Fruit fly (Drosophila melanogaster) whole organism, embryonic: ENCODE data around the gene CG44303.

Source experiments
- Adf1 ChIP-seq: fragments of 200-800 bp; sonication (Bioruptor generic); IDR thresholded peaks from 2 replicates; pipeline ENCODE4 v1.3.6; 2022; ENCODE audit warnings: missing biosample characterization, missing genetic modification characterization
- B-H1 ChIP-seq: fragments of 200-800 bp; sonication (Bioruptor generic); IDR thresholded peaks from 3 replicates; pipeline ENCODE4 v1.3.6; 2022; ENCODE audit warnings: missing biosample characterization, missing genetic modification characterization
- CG10321 ChIP-seq: fragments of 200-800 bp; sonication (Bioruptor generic); IDR thresholded peaks from 2 replicates; pipeline ENCODE4 v1.3.6; 2022; ENCODE audit warnings: missing biosample characterization, missing genetic modification characterization
- CG11456 ChIP-seq: fragments of 200-800 bp; sonication (Bioruptor generic); IDR thresholded peaks from 3 replicates; pipeline ENCODE4 v1.3.6; 2022; ENCODE audit warnings: missing biosample characterization, missing genetic modification characterization
- CG14965 ChIP-seq: fragments of 200-800 bp; sonication (Bioruptor generic); optimal IDR thresholded peaks from 2 replicates; lab custom pipeline; 2016; ENCODE audit warnings: missing biosample characterization, missing genetic modification characterization, borderline replicate concordance
- CG15011 ChIP-seq: fragments of 200-800 bp; sonication (Bioruptor generic); optimal IDR thresholded peaks from 3 replicates; lab custom pipeline; 2018; ENCODE audit warnings: missing biosample characterization, mild to moderate bottlenecking, missing genetic modification characterization
- CG15479 ChIP-seq: fragments of 200-800 bp; sonication (Bioruptor generic); optimal IDR thresholded peaks from 3 replicates; lab custom pipeline; 2019; ENCODE audit warnings: missing biosample characterization, mild to moderate bottlenecking, missing genetic modification characterization, moderate library complexity
- CG1603 ChIP-seq: fragments of 200-800 bp; sonication (Bioruptor generic); optimal IDR thresholded peaks from 2 replicates; lab custom pipeline; 2019; ENCODE audit warnings: missing biosample characterization, mild to moderate bottlenecking, missing genetic modification characterization, moderate library complexity
- CG17568 ChIP-seq: fragments of 200-800 bp; sonication (Bioruptor generic); optimal IDR thresholded peaks from 2 replicates; lab custom pipeline; 2018; ENCODE audit warnings: missing biosample characterization, mild to moderate bottlenecking, missing genetic modification characterization, moderate library complexity
- CG2678 ChIP-seq: fragments of 200-800 bp; sonication (Bioruptor generic); optimal IDR thresholded peaks from 3 replicates; lab custom pipeline; 2019; ENCODE audit warnings: missing biosample characterization, mild to moderate bottlenecking, missing genetic modification characterization, moderate library complexity
- CG30020 ChIP-seq: fragments of 200-800 bp; optimal IDR thresholded peaks from 2 replicates; lab custom pipeline; 2019; ENCODE audit warnings: missing biosample characterization, mild to moderate bottlenecking, missing genetic modification characterization, moderate library complexity
- CG32772 ChIP-seq: fragments of 200-800 bp; sonication (Bioruptor generic); IDR thresholded peaks from 2 replicates; pipeline ENCODE4 v1.3.6; 2022; ENCODE audit warnings: missing biosample characterization, missing genetic modification characterization
- CG33213 ChIP-seq: fragments of 200-800 bp; sonication (Bioruptor generic); optimal IDR thresholded peaks from 3 replicates; lab custom pipeline; 2016; ENCODE audit warnings: missing biosample characterization, missing genetic modification characterization
- CG34224 ChIP-seq: fragments of 200-800 bp; sonication (Bioruptor generic); IDR thresholded peaks from 3 replicates; pipeline ENCODE4 v1.3.6; 2022; ENCODE audit warnings: missing biosample characterization, missing genetic modification characterization; ENCODE audit not compliant: partially characterized antibody
- CG3838 ChIP-seq: fragments of 200-800 bp; sonication (Bioruptor generic); optimal IDR thresholded peaks from 3 replicates; lab custom pipeline; 2016; ENCODE audit warnings: missing biosample characterization, missing genetic modification characterization
- CG4360 ChIP-seq: fragments of 200-800 bp; sonication (Bioruptor generic); IDR thresholded peaks from 2 replicates; pipeline ENCODE4 v1.3.6; 2022; ENCODE audit warnings: missing biosample characterization, missing genetic modification characterization
- CG6689 ChIP-seq: fragments of 200-800 bp; sonication (Bioruptor generic); IDR thresholded peaks from 2 replicates; pipeline ENCODE4 v1.3.6; 2022; ENCODE audit warnings: missing biosample characterization, missing genetic modification characterization
- CG6791 ChIP-seq: fragments of 200-800 bp; sonication (Bioruptor generic); IDR thresholded peaks from 3 replicates; pipeline ENCODE4 v1.3.6; 2022; ENCODE audit warnings: missing biosample characterization, missing genetic modification characterization; ENCODE audit not compliant: partially characterized antibody
- CG7271 ChIP-seq: fragments of 200-800 bp; sonication (Bioruptor generic); optimal IDR thresholded peaks from 2 replicates; lab custom pipeline; 2018; ENCODE audit warnings: missing biosample characterization, mild to moderate bottlenecking, missing genetic modification characterization, moderate library complexity
- CG7745 ChIP-seq: fragments of 200-800 bp; sonication (Bioruptor generic); optimal IDR thresholded peaks from 2 replicates; lab custom pipeline; 2018; ENCODE audit warnings: missing biosample characterization, mild to moderate bottlenecking, missing genetic modification characterization, moderate library complexity
- CG9797 ChIP-seq: fragments of 200-800 bp; sonication (Bioruptor generic); optimal IDR thresholded peaks from 3 replicates; lab custom pipeline; 2018; ENCODE audit warnings: missing biosample characterization, mild to moderate bottlenecking, missing genetic modification characterization
- CG9817 ChIP-seq: fragments of 200-800 bp; sonication (Bioruptor generic); optimal IDR thresholded peaks from 2 replicates; lab custom pipeline; 2018; ENCODE audit warnings: missing biosample characterization, mild to moderate bottlenecking, missing genetic modification characterization, moderate library complexity
- CoRest ChIP-seq: fragments of 200-800 bp; sonication (Bioruptor generic); optimal IDR thresholded peaks from 3 replicates; lab custom pipeline; 2018; ENCODE audit warnings: missing biosample characterization, mild to moderate bottlenecking, missing genetic modification characterization, moderate library complexity
- CrebB ChIP-seq: fragments of 200-800 bp; sonication (Bioruptor generic); optimal IDR thresholded peaks from 3 replicates; lab custom pipeline; 2018; ENCODE audit warnings: missing biosample characterization, mild to moderate bottlenecking, missing genetic modification characterization
- Dad ChIP-seq: fragments of 200-800 bp; sonication (Bioruptor generic); optimal IDR thresholded peaks from 3 replicates; lab custom pipeline; 2016; ENCODE audit warnings: missing biosample characterization, missing genetic modification characterization
- Dp ChIP-seq: fragments of 200-800 bp; sonication (Bioruptor generic); optimal IDR thresholded peaks from 2 replicates; lab custom pipeline; 2018; ENCODE audit warnings: missing biosample characterization, mild to moderate bottlenecking, missing genetic modification characterization, moderate library complexity
- Fer1 ChIP-seq: fragments of 200-800 bp; sonication (Bioruptor generic); optimal IDR thresholded peaks from 2 replicates; lab custom pipeline; 2017; ENCODE audit warnings: missing biosample characterization, mild to moderate bottlenecking, missing genetic modification characterization
- Fer3 ChIP-seq: fragments of 200-800 bp; sonication (Bioruptor generic); optimal IDR thresholded peaks from 2 replicates; lab custom pipeline; 2018; ENCODE audit warnings: missing biosample characterization, mild to moderate bottlenecking, missing genetic modification characterization, moderate library complexity
- Gsc ChIP-seq: fragments of 200-800 bp; sonication (Bioruptor generic); IDR thresholded peaks from 2 replicates; pipeline ENCODE4 v1.3.6; 2022; ENCODE audit warnings: missing biosample characterization, missing genetic modification characterization
- HLH4C ChIP-seq: fragments of 200-800 bp; sonication (Bioruptor generic); IDR thresholded peaks from 3 replicates; pipeline ENCODE4 v1.3.6; 2022; ENCODE audit warnings: missing biosample characterization, missing genetic modification characterization; ENCODE audit not compliant: partially characterized antibody
- Hr3 ChIP-seq: fragments of 200-800 bp; sonication (Bioruptor generic); optimal IDR thresholded peaks from 3 replicates; lab custom pipeline; 2016; ENCODE audit warnings: missing biosample characterization, missing genetic modification characterization
- Oli ChIP-seq: fragments of 200-800 bp; sonication (Bioruptor generic); optimal IDR thresholded peaks from 2 replicates; lab custom pipeline; 2018; ENCODE audit warnings: missing biosample characterization, mild to moderate bottlenecking, missing genetic modification characterization, moderate library complexity
- Opbp ChIP-seq: fragments of 200-800 bp; sonication (Bioruptor generic); IDR thresholded peaks from 3 replicates; pipeline ENCODE4 v1.3.6; 2022; ENCODE audit warnings: missing biosample characterization, missing genetic modification characterization; ENCODE audit not compliant: partially characterized antibody
- Poxn ChIP-seq: fragments of 200-800 bp; sonication (Bioruptor generic); IDR thresholded peaks from 2 replicates; pipeline ENCODE4 v1.3.6; 2022; ENCODE audit warnings: missing biosample characterization, missing genetic modification characterization
- Sin3A ChIP-seq: fragments of >200 bp; optimal IDR thresholded peaks from 2 replicates; lab custom pipeline; 2018
- Vsx1 ChIP-seq: fragments of 200-800 bp; sonication (Bioruptor generic); optimal IDR thresholded peaks from 2 replicates; lab custom pipeline; 2017; ENCODE audit warnings: missing biosample characterization, mild to moderate bottlenecking, missing genetic modification characterization, missing genetic modification reagents
- ab ChIP-seq: fragments of 200-800 bp; sonication (Bioruptor generic); optimal IDR thresholded peaks from 2 replicates; lab custom pipeline; 2016; ENCODE audit warnings: missing biosample characterization, missing genetic modification characterization
- ase ChIP-seq: fragments of 200-800 bp; sonication (Bioruptor generic); IDR thresholded peaks from 3 replicates; pipeline ENCODE4 v1.3.6; 2022; ENCODE audit warnings: missing biosample characterization, missing genetic modification characterization
- ash1 ChIP-seq: fragments of 200-800 bp; sonication (Bioruptor generic); optimal IDR thresholded peaks from 2 replicates; lab custom pipeline; 2018; ENCODE audit warnings: missing biosample characterization, mild to moderate bottlenecking, missing genetic modification characterization
- bowl ChIP-seq: fragments of 200-800 bp; sonication (Bioruptor generic); IDR thresholded peaks from 2 replicates; pipeline ENCODE4 v1.3.6; 2022; ENCODE audit warnings: missing biosample characterization, missing genetic modification characterization
- bsh ChIP-seq, 2 experiments: fragments of 200-800 bp; sonication (Bioruptor generic); optimal IDR thresholded peaks; 2 replicates each; lab custom pipeline; 2017 to 2018; ENCODE audit warnings: mild to moderate bottlenecking in 2 of 2, missing biosample characterization in 2 of 2, missing genetic modification characterization in 2 of 2, moderate library complexity in 1 of 2
- dmrt11E ChIP-seq: fragments of 200-800 bp; sonication (Bioruptor generic); optimal IDR thresholded peaks from 3 replicates; lab custom pipeline; 2018; ENCODE audit warnings: missing biosample characterization, mild to moderate bottlenecking, missing genetic modification characterization, moderate library complexity
- ems ChIP-seq: fragments of 200-800 bp; sonication (Bioruptor generic); optimal IDR thresholded peaks from 3 replicates; lab custom pipeline; 2016; ENCODE audit warnings: missing biosample characterization, missing genetic modification characterization
- h ChIP-seq: fragments of >200 bp; optimal IDR thresholded peaks from 2 replicates; lab custom pipeline; 2017
- hbn ChIP-seq: fragments of 200-800 bp; sonication (Bioruptor generic); IDR thresholded peaks from 2 replicates; pipeline ENCODE4 v1.3.6; 2022; ENCODE audit warnings: missing biosample characterization, missing genetic modification characterization; ENCODE audit not compliant: partially characterized antibody
- inv ChIP-seq: fragments of 200-800 bp; sonication (Bioruptor generic); IDR thresholded peaks from 2 replicates; pipeline ENCODE4 v1.3.6; 2022; ENCODE audit warnings: missing biosample characterization, missing genetic modification characterization; ENCODE audit not compliant: partially characterized antibody
- odd ChIP-seq: fragments of 200-800 bp; sonication (Bioruptor generic); optimal IDR thresholded peaks from 2 replicates; lab custom pipeline; 2017; ENCODE audit warnings: missing biosample characterization, mild to moderate bottlenecking, missing genetic modification characterization
- sens ChIP-seq: fragments of 200-800 bp; sonication (Bioruptor generic); peaks from one replicate; lab custom pipeline; 2016; ENCODE audit warnings: missing biosample characterization, missing genetic modification characterization
- sob ChIP-seq: fragments of 200-800 bp; sonication (Bioruptor generic); IDR thresholded peaks from 2 replicates; pipeline ENCODE4 v1.3.6; 2022; ENCODE audit warnings: missing biosample characterization, missing genetic modification characterization
- ssp ChIP-seq: fragments of 200-800 bp; sonication (Bioruptor generic); IDR thresholded peaks from 2 replicates; pipeline ENCODE4 v1.3.6; 2022; ENCODE audit warnings: missing biosample characterization, missing genetic modification characterization
- vvl ChIP-seq: fragments of 200-800 bp; sonication (Bioruptor generic); IDR thresholded peaks from 2 replicates; pipeline ENCODE4 v1.3.6; 2022; ENCODE audit warnings: missing biosample characterization, missing genetic modification characterization

The CG44303 gene

DNA sequence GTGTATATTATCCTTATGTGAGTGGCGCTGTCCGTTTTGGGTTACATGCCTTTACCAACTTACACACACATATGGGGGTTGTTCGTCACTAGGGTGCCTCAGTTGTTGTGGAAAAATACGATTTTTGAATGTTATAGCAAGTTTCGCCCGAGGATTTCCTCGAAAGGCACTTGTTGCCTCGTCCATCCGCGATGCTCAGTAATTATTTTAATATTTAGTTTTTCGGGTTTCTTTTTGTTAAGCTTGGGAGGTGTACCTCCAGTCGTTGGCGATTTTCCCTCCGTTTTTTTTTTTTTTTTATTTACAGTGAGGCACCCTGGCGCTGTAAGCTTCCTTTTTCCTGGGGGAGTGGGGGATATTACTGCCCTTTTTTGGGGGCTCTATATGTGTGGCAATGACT lies 9.2 kb upstream of the CG44303 start (continued):
- TF ChIP-seq CG14965 (no peak), Opbp (GFP tag; lab: Robert Waterston, UW) (no peak), bsh (GFP tag; optimal IDR thresholded peaks at IDR 0.05; lab: Kevin White, UChicago) (peak; percentile 61 to 74), CG4360 (GFP tag; lab: Robert Waterston, UW) (no peak), Oli (peak; percentile 66), sens (peak; percentile 88), CG7271 (no peak), Fer3 (tag; lab: Kevin White, UChicago) (peak; percentile 58), CG2678 (tag; lab: Kevin White, UChicago) (peak; percentile 86), CG9817 (tag; lab: Kevin White, UChicago) (peak; percentile 51), hbn (GFP tag; lab: Robert Waterston, UW) (no peak), CG6689 (GFP tag; lab: Robert Waterston, UW) (peak; percentile 66), odd (GFP tag; lab: Kevin White, UChicago) (peak; percentile 63), CG15011 (GFP tag; lab: Kevin White, UChicago) (peak; percentile 20), HLH4C (GFP tag; lab: Robert Waterston, UW) (no peak), CG7745 (tag; lab: Kevin White, UChicago) (no peak), CG3838 (GFP tag; lab: Kevin White, UChicago) (no peak), Dp (no peak), CG34224 (no peak), CG6791 (GFP tag; lab: Robert Waterston, UW) (no peak), CG32772 (peak; percentile 54), dmrt11E (tag; lab: Kevin White, UChicago) (peak; percentile 34), Gsc (GFP tag; lab: Robert Waterston, UW) (no peak), ash1 (no peak), CG30020 (tag; lab: Kevin White, UChicago) (no peak), h (lab: Kevin White, UChicago) (no peak), ab (GFP tag; lab: Kevin White, UChicago) (no peak), ase (GFP tag; lab: Robert Waterston, UW) (peak; percentile 50; the same call in 1 of the 3 replicates), Hr3 (peak; percentile 24), CG1603 (no peak), Fer1 (GFP tag; lab: Kevin White, UChicago) (peak; percentile 92), CG11456 (GFP tag; lab: Robert Waterston, UW) (peak; percentile 59; the same call in 1 of the 3 replicates), CG17568 (GFP tag; lab: Kevin White, UChicago) (peak; percentile 88), CG9797 (no peak), vvl (GFP tag; lab: Robert Waterston, UW) (peak; percentile 86), ssp (GFP tag; lab: Robert Waterston, UW) (peak; percentile 35; the same call in 1 of the 2 replicates), Adf1 (GFP tag; lab: Robert Waterston, UW) (no peak), B-H1 (GFP tag; lab: Robert Waterston, UW) (no peak; the same call in 2 of the 3 replicates), sob (peak; percentile 54; the same call in 1 of the 2 replicates), CG15479 (GFP tag; lab: Kevin White, UChicago) (no peak), CG10321 (GFP tag; lab: Robert Waterston, UW) (0 out of 2 replicates have a peak, but pooled peaks have one; percentile 33), Sin3A (lab: Kevin White, UChicago) (no peak), CG33213 (GFP tag; lab: Kevin White, UChicago) (no peak), ems (GFP tag; lab: Kevin White, UChicago) (peak; percentile 61), Dad (GFP tag; lab: Kevin White, UChicago) (peak; percentile 18), inv (GFP tag; lab: Robert Waterston, UW) (no peak), Poxn (GFP tag; lab: Robert Waterston, UW) (no peak), CrebB (peak; percentile 28), CoRest (tag; lab: Kevin White, UChicago) (peak; percentile 68), Vsx1 (peak; percentile 39), bowl (GFP tag; lab: Robert Waterston, UW) (no peak; the same call in 1 of the 2 replicates)
